Fruit fly (Drosophila melanogaster): ENCODE results near the gene zld.
A peak's percentile ranks its signal among the peaks of the same experiment; 100 is the strongest.

zld gene

dm6 chrX:19784875-19785274 lies 1.5 kb upstream of the zld start (continued):
- peak; percentile 54 for TF ChIP-seq CG10631 (GFP tag; optimal IDR thresholded peaks at IDR 0.05)
- peak; percentile 8 for TF ChIP-seq Met (GFP tag; optimal IDR thresholded peaks at IDR 0.05)
- no peak for TF ChIP-seq CG11902 (GFP tag; optimal IDR thresholded peaks at IDR 0.05)
- TF ChIP-seq CG6163 (GFP tag; IDR thresholded peaks at IDR 0.05) = peak; percentile 40; the same call in 1 of the 3 replicates
- no peak for TF ChIP-seq CG8319 (GFP tag; optimal IDR thresholded peaks at IDR 0.05)
- no peak for TF ChIP-seq CG6276 (GFP tag; optimal IDR thresholded peaks at IDR 0.05)
- TF ChIP-seq CG31627 (GFP tag; optimal IDR thresholded peaks at IDR 0.05) = no peak
- TF ChIP-seq Hr38 (GFP tag; optimal IDR thresholded peaks at IDR 0.05) = no peak
- TF ChIP-seq net (GFP tag; optimal IDR thresholded peaks at IDR 0.05) = no peak
- TF ChIP-seq CG11294 (GFP tag; IDR thresholded peaks at IDR 0.05) = no peak
- no peak for TF ChIP-seq CG6854 (GFP tag; optimal IDR thresholded peaks at IDR 0.05)
- TF ChIP-seq svp (GFP tag) = no peak
- no peak for TF ChIP-seq CG4318 (GFP tag; optimal IDR thresholded peaks at IDR 0.05)
- TF ChIP-seq CG16779 (tag; optimal IDR thresholded peaks at IDR 0.05) = no peak
- peak; percentile 40 for TF ChIP-seq CG32006 (GFP tag; optimal IDR thresholded peaks at IDR 0.05)
- no peak for TF ChIP-seq cyc (GFP tag; optimal IDR thresholded peaks at IDR 0.05)
- TF ChIP-seq pdm3 (GFP tag; optimal IDR thresholded peaks at IDR 0.05) = peak; percentile 18
- TF ChIP-seq CG11762 (GFP tag; optimal IDR thresholded peaks at IDR 0.05; ENCODE audit: insufficient read depth) = no peak
- no peak for TF ChIP-seq dac (GFP tag; optimal IDR thresholded peaks at IDR 0.05)
- no peak for TF ChIP-seq CG7368 (GFP tag; optimal IDR thresholded peaks at IDR 0.05)
- TF ChIP-seq CG34406 (GFP tag; optimal IDR thresholded peaks at IDR 0.05) = peak; percentile 12
- TF ChIP-seq CG8119 (GFP tag; IDR thresholded peaks at IDR 0.05) = no peak
- TF ChIP-seq Eip75B (GFP tag; optimal IDR thresholded peaks at IDR 0.05) = peak; percentile 49

DNA sequence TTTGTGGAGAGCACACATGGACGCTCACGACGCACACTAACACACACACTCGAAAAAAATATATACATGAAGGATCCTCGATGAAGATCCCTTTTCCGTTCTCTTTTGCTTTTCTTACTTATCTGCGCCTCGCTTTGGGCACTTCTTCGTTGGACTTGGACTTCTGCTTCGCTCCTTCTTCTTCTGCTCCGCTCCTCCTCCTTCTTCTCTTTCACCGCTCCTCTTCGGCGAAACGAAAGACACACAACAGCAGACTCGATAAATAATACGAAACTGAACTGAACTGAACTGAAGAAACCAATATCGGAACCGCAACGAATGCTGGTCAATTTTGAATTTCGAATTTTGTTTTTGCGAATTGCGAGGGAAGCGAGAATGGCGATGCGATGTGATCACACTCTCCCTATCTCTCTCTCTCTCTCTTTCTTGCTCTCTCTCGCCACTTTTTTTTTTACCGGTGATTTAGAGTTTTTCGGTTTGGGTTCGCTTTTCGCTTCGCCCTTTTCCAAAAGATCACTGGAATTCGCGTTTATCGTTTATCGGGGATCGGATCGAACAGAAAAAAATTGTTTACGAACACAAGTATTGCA lies 517 bp downstream of the zld start:
- TF ChIP-seq CG32006 (GFP tag; optimal IDR thresholded peaks at IDR 0.05) (no peak), Eip78C (GFP tag) (peak; percentile 26), CG8319 (GFP tag; optimal IDR thresholded peaks at IDR 0.05) (no peak), lz (GFP tag; optimal IDR thresholded peaks at IDR 0.05) (no peak), CG6276 (GFP tag; optimal IDR thresholded peaks at IDR 0.05) (no peak), Hr39 (GFP tag; optimal IDR thresholded peaks at IDR 0.05) (no peak), pdm3 (GFP tag; optimal IDR thresholded peaks at IDR 0.05) (no peak), fd85E (GFP tag; optimal IDR thresholded peaks at IDR 0.05) (no peak), achi (GFP tag; optimal IDR thresholded peaks at IDR 0.05) (no peak), CG6163 (GFP tag; IDR thresholded peaks at IDR 0.05) (peak; percentile 50; the same call in 2 of the 3 replicates)

dm6 chrX:19781861-19782260 lies 1.5 kb downstream of the zld start:
- TF ChIP-seq net (GFP tag; optimal IDR thresholded peaks at IDR 0.05) = no peak
- TF ChIP-seq CG11902 (GFP tag; optimal IDR thresholded peaks at IDR 0.05) = no peak
- TF ChIP-seq Eip93F (GFP tag; optimal IDR thresholded peaks at IDR 0.05) = no peak
- no peak for TF ChIP-seq CG16779 (tag; optimal IDR thresholded peaks at IDR 0.05)
- no peak for TF ChIP-seq CG3032 (tag; optimal IDR thresholded peaks at IDR 0.05)
- no peak for TF ChIP-seq fd85E (GFP tag; optimal IDR thresholded peaks at IDR 0.05)
- TF ChIP-seq CG6276 (GFP tag; optimal IDR thresholded peaks at IDR 0.05) = no peak
- no peak for TF ChIP-seq pdm3 (GFP tag; optimal IDR thresholded peaks at IDR 0.05)
- TF ChIP-seq Lpt (GFP tag; optimal IDR thresholded peaks at IDR 0.05) = no peak
- no peak for TF ChIP-seq Ets21C (GFP tag; optimal IDR thresholded peaks at IDR 0.05)
- TF ChIP-seq spab (GFP tag; optimal IDR thresholded peaks at IDR 0.05) = no peak
- TF ChIP-seq CG31627 (GFP tag; optimal IDR thresholded peaks at IDR 0.05) = no peak
- no peak for TF ChIP-seq CG32006 (GFP tag; optimal IDR thresholded peaks at IDR 0.05)
- TF ChIP-seq Met (GFP tag; optimal IDR thresholded peaks at IDR 0.05) = no peak
- no peak for TF ChIP-seq CG8119 (GFP tag; IDR thresholded peaks at IDR 0.05)
- no peak for TF ChIP-seq eg (GFP tag; IDR thresholded peaks at IDR 0.05)
- TF ChIP-seq lz (GFP tag; optimal IDR thresholded peaks at IDR 0.05) = no peak
- no peak for TF ChIP-seq CG34406 (GFP tag; optimal IDR thresholded peaks at IDR 0.05)
- no peak for TF ChIP-seq achi (GFP tag; optimal IDR thresholded peaks at IDR 0.05)

dm6 chrX:19775055-19775645 lies 8.2 kb downstream of the zld start:
- peak; percentile 2 for TF ChIP-seq CG1621 (tag; optimal IDR thresholded peaks at IDR 0.05)
- no peak for TF ChIP-seq vri (GFP tag; optimal IDR thresholded peaks at IDR 0.05)
- TF ChIP-seq CG4318 (GFP tag; optimal IDR thresholded peaks at IDR 0.05) = no peak
- no peak for TF ChIP-seq fd59A (GFP tag; optimal IDR thresholded peaks at IDR 0.05)
- no peak for TF ChIP-seq Sox102F (GFP tag; optimal IDR thresholded peaks at IDR 0.05)
- no peak for TF ChIP-seq Sox14 (GFP tag; optimal IDR thresholded peaks at IDR 0.05)
- TF ChIP-seq CG10631 (GFP tag; optimal IDR thresholded peaks at IDR 0.05) = no peak
- TF ChIP-seq Eip78C (GFP tag) = peak; percentile 15
- no peak for TF ChIP-seq Hr39 (GFP tag; optimal IDR thresholded peaks at IDR 0.05)
- no peak for TF ChIP-seq fd85E (GFP tag; optimal IDR thresholded peaks at IDR 0.05)
- TF ChIP-seq Eip93F (GFP tag; optimal IDR thresholded peaks at IDR 0.05) = no peak
- TF ChIP-seq ss (GFP tag; optimal IDR thresholded peaks at IDR 0.05) = peak in 1 of 2 experiments; percentile 20
- TF ChIP-seq eg (GFP tag; IDR thresholded peaks at IDR 0.05) = no peak
- no peak for TF ChIP-seq CG7368 (GFP tag; optimal IDR thresholded peaks at IDR 0.05)
- no peak for TF ChIP-seq pdm3 (GFP tag; optimal IDR thresholded peaks at IDR 0.05)
- TF ChIP-seq fkh (GFP tag; optimal IDR thresholded peaks at IDR 0.05) = no peak
- no peak for TF ChIP-seq Hr4 (GFP tag; optimal IDR thresholded peaks at IDR 0.05)
- no peak for TF ChIP-seq Eip75B (GFP tag; optimal IDR thresholded peaks at IDR 0.05)
- no peak for TF ChIP-seq Ets96B (tag; optimal IDR thresholded peaks at IDR 0.05)
- TF ChIP-seq CG11902 (GFP tag; optimal IDR thresholded peaks at IDR 0.05) = no peak
- no peak for TF ChIP-seq svp (GFP tag)
